Worm (Caenorhabditis elegans) whole organism, L3 larva: ENCODE measurements around the gene moc-6.

ENCODE experiments used
- R02D3.7 ChIP-seq: fragments of 150-350 bp; optimal IDR thresholded peaks from 2 replicates; lab custom pipeline; 2014; ENCODE audit warnings: missing biosample characterization, missing genetic modification characterization
- ZK546.5 ChIP-seq: sonication (generic microtip); optimal IDR thresholded peaks from 2 replicates; lab custom pipeline; 2017; ENCODE audit warnings: missing biosample characterization, missing genetic modification characterization
- aly-2 ChIP-seq: fragments of 150-350 bp; optimal IDR thresholded peaks from 2 replicates; lab custom pipeline; 2014; ENCODE audit warnings: missing biosample characterization, missing genetic modification characterization
- ama-1 ChIP-seq: fragments of 150-350 bp; optimal IDR thresholded peaks from 2 replicates; lab custom pipeline; 2018
- ceh-16 ChIP-seq: sonication (generic microtip); optimal IDR thresholded peaks from 2 replicates; lab custom pipeline; 2017; ENCODE audit warnings: missing biosample characterization, missing genetic modification characterization
- ceh-28 ChIP-seq: fragments of 150-350 bp; optimal IDR thresholded peaks from 2 replicates; lab custom pipeline; 2014; ENCODE audit warnings: missing biosample characterization, missing genetic modification reagents, missing genetic modification characterization
- ceh-82 ChIP-seq: fragments of 150-350 bp; optimal IDR thresholded peaks from 2 replicates; lab custom pipeline; 2014; ENCODE audit warnings: missing biosample characterization, missing genetic modification characterization
- ceh-9 ChIP-seq: sonication (generic microtip); optimal IDR thresholded peaks from 2 replicates; lab custom pipeline; 2018; ENCODE audit warnings: missing biosample characterization, missing genetic modification characterization
- daf-12 ChIP-seq: fragments of 150-350 bp; optimal IDR thresholded peaks from 2 replicates; lab custom pipeline; 2014; ENCODE audit warnings: missing biosample characterization, missing genetic modification reagents, missing genetic modification characterization
- egl-27 ChIP-seq: sonication (generic microtip); optimal IDR thresholded peaks from 4 replicates; lab custom pipeline; 2017; ENCODE audit warnings: missing biosample characterization, missing genetic modification reagents, missing genetic modification characterization
- egl-5 ChIP-seq: fragments of 150-350 bp; optimal IDR thresholded peaks from 2 replicates; lab custom pipeline; 2017; ENCODE audit warnings: missing biosample characterization, missing genetic modification reagents, missing genetic modification characterization, inconsistent platforms
- elt-1 ChIP-seq: fragments of 150-350 bp; optimal IDR thresholded peaks from 2 replicates; lab custom pipeline; 2014; ENCODE audit warnings: missing biosample characterization, missing genetic modification characterization
- elt-2 ChIP-seq: sonication (generic microtip); optimal IDR thresholded peaks from 2 replicates; lab custom pipeline; 2016; ENCODE audit warnings: missing genetic modification reagents, mild to moderate bottlenecking, missing genetic modification characterization, missing compliant biosample characterization
- elt-3 ChIP-seq, 3 experiments: fragments of 150-350 bp in 1 of 3; sonication (generic microtip) in 2 of 3; optimal IDR thresholded peaks; 2 replicates in 2 of 3; 4 replicates in 1 of 3; lab custom pipeline; 2014 to 2017; ENCODE audit warnings: missing biosample characterization in 3 of 3, missing genetic modification characterization in 3 of 3
- eor-1 ChIP-seq, 2 experiments: fragments of 150-350 bp; optimal IDR thresholded peaks; 2 replicates each; lab custom pipeline; 2014 to 2018; ENCODE audit warnings: missing biosample characterization in 2 of 2, missing genetic modification characterization in 2 of 2
- fkh-10 ChIP-seq: sonication (generic microtip); optimal IDR thresholded peaks from 2 replicates; lab custom pipeline; 2017; ENCODE audit warnings: missing biosample characterization, missing genetic modification reagents, missing genetic modification characterization
- fkh-2 ChIP-seq: fragments of 150-350 bp; optimal IDR thresholded peaks from 2 replicates; lab custom pipeline; 2014; ENCODE audit warnings: missing biosample characterization, missing genetic modification reagents, missing genetic modification characterization
- fos-1 ChIP-seq: fragments of 150-350 bp; optimal IDR thresholded peaks from 2 replicates; lab custom pipeline; 2014; ENCODE audit warnings: missing biosample characterization, missing genetic modification characterization
- hmg-11 ChIP-seq: sonication (generic microtip); optimal IDR thresholded peaks from 2 replicates; lab custom pipeline; 2016; ENCODE audit warnings: missing genetic modification characterization, missing compliant biosample characterization
- jun-1 ChIP-seq: fragments of 150-350 bp; optimal IDR thresholded peaks from 2 replicates; lab custom pipeline; 2014; ENCODE audit warnings: missing biosample characterization, missing genetic modification reagents, missing genetic modification characterization
- lin-15B ChIP-seq: fragments of 150-350 bp; optimal IDR thresholded peaks from 2 replicates; lab custom pipeline; 2014; ENCODE audit warnings: missing biosample characterization, missing genetic modification characterization
- lin-39 ChIP-seq: fragments of 150-350 bp; optimal IDR thresholded peaks from 2 replicates; lab custom pipeline; 2018; ENCODE audit warnings: missing biosample characterization, missing genetic modification reagents, missing genetic modification characterization
- lsy-12 ChIP-seq: sonication (generic microtip); optimal IDR thresholded peaks from 2 replicates; lab custom pipeline; 2016; ENCODE audit warnings: mild to moderate bottlenecking, missing genetic modification characterization, missing compliant biosample characterization
- mdl-1 ChIP-seq: fragments of 150-350 bp; optimal IDR thresholded peaks from 2 replicates; lab custom pipeline; 2014; ENCODE audit warnings: missing biosample characterization, missing genetic modification characterization
- mml-1 ChIP-seq: fragments of 150-350 bp; sonication (generic microtip); optimal IDR thresholded peaks from 3 replicates; lab custom pipeline; 2014; ENCODE audit warnings: missing biosample characterization, missing genetic modification characterization
- nfya-1 ChIP-seq: sonication (generic microtip); optimal IDR thresholded peaks from 2 replicates; lab custom pipeline; 2017; ENCODE audit warnings: missing genetic modification characterization, mild to moderate bottlenecking, missing compliant biosample characterization, antibody characterized with exemption, moderate library complexity; ENCODE audit not compliant: insufficient read depth
- nhr-11 ChIP-seq: fragments of 150-350 bp; optimal IDR thresholded peaks from 2 replicates; lab custom pipeline; 2014; ENCODE audit warnings: missing biosample characterization, missing genetic modification characterization
- nhr-12 ChIP-seq: fragments of 150-350 bp; optimal IDR thresholded peaks from 2 replicates; lab custom pipeline; 2014; ENCODE audit warnings: missing biosample characterization, missing genetic modification characterization
- nhr-23 ChIP-seq: fragments of 150-350 bp; optimal IDR thresholded peaks from 2 replicates; lab custom pipeline; 2014; ENCODE audit warnings: missing biosample characterization, missing genetic modification reagents, missing genetic modification characterization
- nhr-237 ChIP-seq: fragments of 150-350 bp; optimal IDR thresholded peaks from 2 replicates; lab custom pipeline; 2014; ENCODE audit warnings: missing biosample characterization, missing genetic modification characterization
- nhr-25 ChIP-seq: sonication (generic microtip); optimal IDR thresholded peaks from 2 replicates; lab custom pipeline; 2017; ENCODE audit warnings: missing biosample characterization, missing genetic modification characterization
- nhr-28 ChIP-seq: fragments of 150-350 bp; optimal IDR thresholded peaks from 2 replicates; lab custom pipeline; 2014; ENCODE audit warnings: missing biosample characterization, missing genetic modification characterization
- nhr-43 ChIP-seq: sonication (generic microtip); optimal IDR thresholded peaks from 2 replicates; lab custom pipeline; 2016; ENCODE audit warnings: mild to moderate bottlenecking, missing genetic modification characterization, missing compliant biosample characterization; ENCODE audit not compliant: poor library complexity, severe bottlenecking
- nhr-67 ChIP-seq: fragments of 150-350 bp; optimal IDR thresholded peaks from 2 replicates; lab custom pipeline; 2014; ENCODE audit warnings: missing biosample characterization, missing genetic modification characterization
- nhr-76 ChIP-seq: fragments of 150-350 bp; sonication (generic microtip); optimal IDR thresholded peaks from 5 replicates; lab custom pipeline; 2014; ENCODE audit warnings: missing biosample characterization, missing genetic modification characterization
- nhr-77 ChIP-seq: fragments of 150-350 bp; optimal IDR thresholded peaks from 2 replicates; lab custom pipeline; 2014; ENCODE audit warnings: missing biosample characterization, missing genetic modification characterization
- pha-4 ChIP-seq: fragments of 150-350 bp; optimal IDR thresholded peaks from 2 replicates; lab custom pipeline; 2014; ENCODE audit warnings: missing biosample characterization, missing genetic modification reagents, missing genetic modification characterization
- pqm-1 ChIP-seq: fragments of 150-350 bp; optimal IDR thresholded peaks from 2 replicates; lab custom pipeline; 2017; ENCODE audit warnings: missing biosample characterization, missing genetic modification characterization, inconsistent platforms
- sea-2 ChIP-seq: fragments of 150-350 bp; sonication (generic microtip); optimal IDR thresholded peaks from 4 replicates; lab custom pipeline; 2014; ENCODE audit warnings: missing biosample characterization, missing genetic modification reagents, missing genetic modification characterization
- skn-1 ChIP-seq: fragments of 150-350 bp; optimal IDR thresholded peaks from 2 replicates; lab custom pipeline; 2014; ENCODE audit warnings: missing biosample characterization, missing genetic modification characterization
- snpc-4 ChIP-seq: fragments of 150-350 bp; optimal IDR thresholded peaks from 2 replicates; lab custom pipeline; 2014; ENCODE audit warnings: missing biosample characterization, missing genetic modification characterization
- tbx-2 ChIP-seq: sonication (generic microtip); optimal IDR thresholded peaks from 2 replicates; lab custom pipeline; 2016; ENCODE audit warnings: mild to moderate bottlenecking, missing genetic modification characterization, missing compliant biosample characterization
- unc-39 ChIP-seq: sonication (generic microtip); optimal IDR thresholded peaks from 4 replicates; lab custom pipeline; 2017; ENCODE audit warnings: missing biosample characterization, missing genetic modification characterization
- unc-62 ChIP-seq: fragments of 150-350 bp; sonication (generic microtip); optimal IDR thresholded peaks from 4 replicates; lab custom pipeline; 2014; ENCODE audit warnings: missing biosample characterization, missing genetic modification reagents, missing genetic modification characterization
- zag-1 ChIP-seq: fragments of 150-350 bp; optimal IDR thresholded peaks from 2 replicates; lab custom pipeline; 2014; ENCODE audit warnings: missing biosample characterization, missing genetic modification characterization
- ztf-11 ChIP-seq: fragments of 150-350 bp; optimal IDR thresholded peaks from 2 replicates; lab custom pipeline; 2014; ENCODE audit warnings: missing biosample characterization, missing genetic modification characterization
- ztf-4 ChIP-seq: fragments of 150-350 bp; optimal IDR thresholded peaks from 2 replicates; lab custom pipeline; 2014; ENCODE audit warnings: missing biosample characterization, missing genetic modification characterization

moc-6 gene

DNA sequence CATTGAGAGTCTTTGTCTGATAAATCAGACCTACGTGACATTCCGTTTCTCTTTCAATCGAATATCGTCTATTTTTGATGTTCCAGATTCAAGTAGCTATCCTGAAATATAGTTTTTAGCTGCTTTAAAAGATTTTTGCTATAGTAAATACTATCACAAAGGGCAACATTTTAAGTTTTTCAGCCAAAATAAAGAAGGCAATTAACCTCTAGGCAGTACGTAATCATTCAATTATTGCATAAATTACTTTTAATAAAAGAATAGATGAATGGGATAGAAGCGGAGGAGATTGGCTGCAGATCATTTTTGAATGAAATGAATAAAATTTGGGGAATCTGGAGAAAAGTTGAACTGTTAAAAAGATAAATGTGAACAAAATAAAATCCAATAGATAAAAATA, 26.1 kb upstream of the moc-6 start, which contains the start of gene ulp-1:
Gene ulp-1, minus strand, starts transcription at position 101 of the 400 bp plus-strand sequence.
- no peak for TF ChIP-seq nhr-43
- TF ChIP-seq sea-2, result no peak
- no peak for TF ChIP-seq lsy-12

ce11 chrIII:5171945-5172344, 23.8 kb upstream of the moc-6 start, which contains the start of gene prp-19:
Gene prp-19, minus strand, starts transcription at chrIII:5172045.
- no peak for TF ChIP-seq elt-3 (tag; optimal IDR thresholded peaks at IDR 0.05; lab: Kevin White, UChicago)
- TF ChIP-seq ama-1 (lab: Kevin White, UChicago), result no peak
- TF ChIP-seq nfya-1 (tag; lab: Kevin White, UChicago), result no peak
- no peak for TF ChIP-seq ztf-11 (tag; lab: Kevin White, UChicago)
- no peak for TF ChIP-seq jun-1 (tag; lab: Kevin White, UChicago)
- no peak for TF ChIP-seq nhr-28 (tag; lab: Kevin White, UChicago)
- no peak for TF ChIP-seq elt-1 (tag; lab: Kevin White, UChicago)
- no peak for TF ChIP-seq zag-1 (tag; lab: Kevin White, UChicago)
- no peak for TF ChIP-seq ceh-16 (tag; lab: Kevin White, UChicago)
- TF ChIP-seq ceh-9, result no peak
- TF ChIP-seq, all 47 proteins: peak for 0

DNA sequence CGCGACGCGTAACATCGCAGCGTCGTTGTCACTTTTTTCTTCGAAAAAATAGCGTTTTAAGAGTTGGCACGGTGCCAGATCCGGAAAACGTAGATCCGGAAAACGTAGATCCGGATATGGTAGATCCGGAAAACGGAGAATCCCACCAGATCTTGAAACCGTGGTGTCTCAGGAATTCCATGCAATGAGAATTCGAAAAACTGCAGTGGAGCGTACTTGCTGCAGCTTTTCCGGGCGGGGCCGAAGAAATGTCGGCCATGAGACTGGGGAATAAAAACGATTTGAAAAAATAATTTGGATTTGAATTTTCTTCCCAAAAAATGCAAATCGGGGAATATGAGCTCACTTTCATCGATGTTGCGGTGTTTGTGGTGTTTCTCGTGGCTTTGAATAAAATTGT, 23.3 kb upstream of the moc-6 start, which contains the start of gene K10D2.5:
Gene K10D2.5, plus strand, starts transcription at position 251 of the 400 bp plus-strand sequence.
- peak; percentile 74 for TF ChIP-seq nhr-11 (tag; lab: Kevin White, UChicago)
- TF ChIP-seq egl-5, result peak; percentile 74
- TF ChIP-seq unc-39, result no peak
- TF ChIP-seq R02D3.7 (tag; lab: Kevin White, UChicago), result peak; percentile 84
- peak; percentile 85 for TF ChIP-seq lsy-12
- TF ChIP-seq lin-39, result peak; percentile 95
- no peak for TF ChIP-seq nhr-67 (tag; lab: Kevin White, UChicago)
- peak; percentile 55 for TF ChIP-seq elt-2 (tag; lab: Kevin White, UChicago)
- peak; percentile 90 for TF ChIP-seq nhr-23 (tag; lab: Kevin White, UChicago)
- TF ChIP-seq elt-3 (tag; optimal IDR thresholded peaks at IDR 0.05; lab: Kevin White, UChicago), result peak in 1 of 3 experiments; percentile 7
- no peak for TF ChIP-seq ztf-11 (tag; lab: Kevin White, UChicago)
- TF ChIP-seq unc-62 (GFP tag; lab: Kevin White, UChicago), result no peak
- no peak for TF ChIP-seq nhr-12
- TF ChIP-seq nhr-76, result no peak
- TF ChIP-seq fos-1, result no peak
- TF ChIP-seq ceh-9, result no peak
- no peak for TF ChIP-seq aly-2 (tag; lab: Kevin White, UChicago)
- TF ChIP-seq fkh-10 (GFP tag; lab: Kevin White, UChicago), result peak; percentile 69
- no peak for TF ChIP-seq eor-1 (tag; optimal IDR thresholded peaks at IDR 0.05; lab: Kevin White, UChicago)
- peak; percentile 88 for TF ChIP-seq nfya-1 (tag; lab: Kevin White, UChicago)
- peak; percentile 99 for TF ChIP-seq lin-15B (tag; lab: Kevin White, UChicago)
- TF ChIP-seq nhr-28 (tag; lab: Kevin White, UChicago), result no peak
- peak; percentile 0 for TF ChIP-seq egl-27 (tag; lab: Kevin White, UChicago)
- TF ChIP-seq nhr-43, result peak; percentile 95
- TF ChIP-seq jun-1 (tag; lab: Kevin White, UChicago), result peak; percentile 49
- TF ChIP-seq daf-12 (tag; lab: Kevin White, UChicago), result no peak
- TF ChIP-seq ztf-4 (tag; lab: Kevin White, UChicago), result no peak
- no peak for TF ChIP-seq nhr-237 (tag; lab: Kevin White, UChicago)
- peak; percentile 46 for TF ChIP-seq ama-1 (lab: Kevin White, UChicago)
- TF ChIP-seq fkh-2, result no peak
- TF ChIP-seq pha-4, result peak; percentile 91
- TF ChIP-seq ceh-16 (tag; lab: Kevin White, UChicago), result no peak
- TF ChIP-seq mdl-1 (tag; lab: Kevin White, UChicago), result no peak
- no peak for TF ChIP-seq mml-1 (tag; lab: Kevin White, UChicago)
- TF ChIP-seq sea-2, result no peak
- peak; percentile 73 for TF ChIP-seq ceh-28 (tag; lab: Kevin White, UChicago)
- no peak for TF ChIP-seq ZK546.5
- no peak for TF ChIP-seq elt-1 (tag; lab: Kevin White, UChicago)
- TF ChIP-seq zag-1 (tag; lab: Kevin White, UChicago), result no peak
- peak; percentile 70 for TF ChIP-seq ceh-82
- TF ChIP-seq tbx-2 (tag; lab: Kevin White, UChicago), result peak; percentile 14
- TF ChIP-seq skn-1 (tag; lab: Kevin White, UChicago), result peak; percentile 79
- TF ChIP-seq pqm-1 (tag; lab: Kevin White, UChicago), result peak; percentile 58
- peak; percentile 89 for TF ChIP-seq nhr-25 (tag; lab: Kevin White, UChicago)
- TF ChIP-seq hmg-11, result peak; percentile 44
- peak; percentile 89 for TF ChIP-seq snpc-4
- peak; percentile 39 for TF ChIP-seq nhr-77
